Fruit fly (Drosophila melanogaster) whole organism, embryonic: Measurements from ENCODE around the gene CG5776.

ENCODE experiments used
- CG11398 ChIP-seq: fragments of 200-800 bp; sonication (Bioruptor generic); optimal IDR thresholded peaks from 2 replicates; lab custom pipeline; 2016; ENCODE audit warnings: missing biosample characterization, missing genetic modification characterization
- CG32532 ChIP-seq: fragments of 200-800 bp; sonication (Bioruptor generic); IDR thresholded peaks from 2 replicates; pipeline ENCODE4 v1.3.6; 2022; ENCODE audit warnings: missing biosample characterization, missing genetic modification characterization
- CG7357 ChIP-seq: fragments of 200-800 bp; sonication (Bioruptor generic); IDR thresholded peaks from 3 replicates; pipeline ENCODE4 v1.3.6; 2022; ENCODE audit warnings: missing biosample characterization, missing genetic modification characterization
- CG8388 ChIP-seq: fragments of 200-800 bp; sonication (Bioruptor generic); optimal IDR thresholded peaks from 2 replicates; lab custom pipeline; 2019; ENCODE audit warnings: missing biosample characterization, mild to moderate bottlenecking, missing genetic modification characterization, moderate library complexity
- ap ChIP-seq: fragments of 200-800 bp; sonication (Bioruptor generic); IDR thresholded peaks from 2 replicates; pipeline ENCODE4 v1.3.6; 2022; ENCODE audit warnings: missing biosample characterization, missing genetic modification characterization
- pzg ChIP-seq: fragments of 200-800 bp; sonication (Bioruptor generic); optimal IDR thresholded peaks from 3 replicates; lab custom pipeline; 2018; ENCODE audit warnings: missing biosample characterization, mild to moderate bottlenecking, missing genetic modification characterization, moderate library complexity

dm6 chr2L:12707540-12707939 lies 3.3 kb upstream of the CG5776 start, which contains the start of the genes CG6180 and CG15484:
- no peak for TF ChIP-seq CG11398 (GFP tag; lab: Kevin White, UChicago)
- no peak for TF ChIP-seq ap (GFP tag; lab: Robert Waterston, UW)
- no peak for TF ChIP-seq CG7357
- TF ChIP-seq pzg, result peak; percentile 49
- no peak for TF ChIP-seq CG8388
- no peak for TF ChIP-seq CG32532 (GFP tag; lab: Robert Waterston, UW)
